Fruit fly (Drosophila melanogaster): ENCODE measurements around the gene Nepl8.

Nepl8 gene

dm6 chr2L:16500469-16500868, 12.5 kb downstream of the Nepl8 start (continued):
- TF ChIP-seq CG12659 (GFP tag; optimal IDR thresholded peaks at IDR 0.05): peak; percentile 87
- peak; percentile 92 for TF ChIP-seq CG15269 (tag; optimal IDR thresholded peaks at IDR 0.05)
- peak; percentile 87 for TF ChIP-seq bab2 (GFP tag; optimal IDR thresholded peaks at IDR 0.05)
- peak; percentile 64 for TF ChIP-seq her (GFP tag; optimal IDR thresholded peaks at IDR 0.05)
- no peak for TF ChIP-seq CkIIα-i1 (GFP tag; IDR thresholded peaks at IDR 0.05)
- peak; percentile 44 for TF ChIP-seq exex (tag; optimal IDR thresholded peaks at IDR 0.05)
- peak; percentile 93 for TF ChIP-seq ttk (GFP tag; IDR thresholded peaks at IDR 0.05)
- peak; percentile 35 for TF ChIP-seq pros (GFP tag; optimal IDR thresholded peaks at IDR 0.05)
- TF ChIP-seq CG17568 (GFP tag; optimal IDR thresholded peaks at IDR 0.05): peak; percentile 85
- TF ChIP-seq stwl (tag; optimal IDR thresholded peaks at IDR 0.05): peak; percentile 27
- peak; percentile 93 for TF ChIP-seq pum (GFP tag; optimal IDR thresholded peaks at IDR 0.05)
- peak; percentile 69 for TF ChIP-seq CG8944 (GFP tag; optimal IDR thresholded peaks at IDR 0.05)
- peak; percentile 82 to 94 for TF ChIP-seq Pdp1 (GFP tag; optimal IDR thresholded peaks at IDR 0.05)
- TF ChIP-seq CG8089 (GFP tag; optimal IDR thresholded peaks at IDR 0.05): peak; percentile 58
- peak in 1 of 3 experiments; percentile 91 for TF ChIP-seq lola (GFP tag; optimal IDR thresholded peaks at IDR 0.05)
- peak; percentile 93 for TF ChIP-seq Ets65A (GFP tag)
- no peak for TF ChIP-seq lov (optimal IDR thresholded peaks at IDR 0.05)
- peak; percentile 92 for TF ChIP-seq lov (GFP tag; IDR thresholded peaks at IDR 0.05)
- TF ChIP-seq CG11695 (GFP tag; IDR thresholded peaks at IDR 0.05): peak; percentile 93
- TF ChIP-seq fru (optimal IDR thresholded peaks at IDR 0.05): no peak
- peak; percentile 91 for TF ChIP-seq dmrt11E (tag; optimal IDR thresholded peaks at IDR 0.05)
- peak; percentile 84 for TF ChIP-seq CG17829 (tag; optimal IDR thresholded peaks at IDR 0.05)
- peak; percentile 83 for TF ChIP-seq caup (GFP tag; optimal IDR thresholded peaks at IDR 0.05; ENCODE audit: severe bottlenecking)
- TF ChIP-seq Abd-B (GFP tag; optimal IDR thresholded peaks at IDR 0.05): peak; percentile 81
- peak; percentile 61 to 97 for TF ChIP-seq bsh (GFP tag; optimal IDR thresholded peaks at IDR 0.05)
- peak; percentile 82 for TF ChIP-seq CG10654 (GFP tag; optimal IDR thresholded peaks at IDR 0.05)
- TF ChIP-seq Meics (GFP tag; optimal IDR thresholded peaks at IDR 0.05): peak; percentile 83
- no peak for TF ChIP-seq pita (GFP tag; optimal IDR thresholded peaks at IDR 0.05)
- peak; percentile 90 for TF ChIP-seq slp2 (GFP tag; optimal IDR thresholded peaks at IDR 0.05)
- peak; percentile 94; the same call in 2 of the 3 replicates for TF ChIP-seq CG2199 (GFP tag; IDR thresholded peaks at IDR 0.05)
- no peak for TF ChIP-seq inv (GFP tag; IDR thresholded peaks at IDR 0.05; ENCODE audit: partially characterized antibody)
- TF ChIP-seq B-H1 (GFP tag; IDR thresholded peaks at IDR 0.05): peak; percentile 86
- no peak for TF ChIP-seq unc-4 (GFP tag; IDR thresholded peaks at IDR 0.05; ENCODE audit: partially characterized antibody)
- no peak for TF ChIP-seq usp (GFP tag; optimal IDR thresholded peaks at IDR 0.05)
- TF ChIP-seq CG17385 (GFP tag; optimal IDR thresholded peaks at IDR 0.05): peak; percentile 90
- TF ChIP-seq ato (GFP tag; IDR thresholded peaks at IDR 0.05; ENCODE audit: partially characterized antibody): no peak
- TF ChIP-seq Usf (GFP tag; optimal IDR thresholded peaks at IDR 0.05): peak; percentile 47
- TF ChIP-seq Dll (GFP tag; IDR thresholded peaks at IDR 0.05; ENCODE audit: partially characterized antibody): no peak
- TF ChIP-seq CG15601 (tag; optimal IDR thresholded peaks at IDR 0.05): peak; percentile 88
- TF ChIP-seq Fer1 (GFP tag; optimal IDR thresholded peaks at IDR 0.05): peak; percentile 87
- peak; percentile 91 for TF ChIP-seq Dek (tag; optimal IDR thresholded peaks at IDR 0.05)
- TF ChIP-seq h (optimal IDR thresholded peaks at IDR 0.05): no peak
- peak; percentile 42 for TF ChIP-seq en (GFP tag; optimal IDR thresholded peaks at IDR 0.05)
- peak; percentile 76 to 95 for TF ChIP-seq eve (GFP tag; optimal IDR thresholded peaks at IDR 0.05)
- peak; percentile 64 for TF ChIP-seq slou (GFP tag; optimal IDR thresholded peaks at IDR 0.05)
- peak; percentile 87 for TF ChIP-seq seq (GFP tag; IDR thresholded peaks at IDR 0.05)
- TF ChIP-seq CG2129 (GFP tag; IDR thresholded peaks at IDR 0.05; ENCODE audit: partially characterized antibody): no peak
- peak; percentile 92 for TF ChIP-seq Hmr (GFP tag; optimal IDR thresholded peaks at IDR 0.05)
- peak; percentile 86 for TF ChIP-seq ap (GFP tag; IDR thresholded peaks at IDR 0.05)
- peak; percentile 70; the same call in 1 of the 2 replicates for TF ChIP-seq Lim3 (GFP tag; IDR thresholded peaks at IDR 0.05)
- TF ChIP-seq oc (tag; optimal IDR thresholded peaks at IDR 0.05): peak; percentile 93

All from whole organism, embryonic.